Worm (Caenorhabditis elegans): ENCODE results near the gene C31H2.14.

ce11 chrX:5119686-5120085, 28.3 kb upstream of the C31H2.14 start:
- no peak for TF ChIP-seq lin-15B (tag; optimal IDR thresholded peaks at IDR 0.05)
- no peak for TF ChIP-seq ceh-28 (tag; optimal IDR thresholded peaks at IDR 0.05)
- TF ChIP-seq lin-39 (tag; optimal IDR thresholded peaks at IDR 0.05): no peak
- TF ChIP-seq lin-13 (GFP tag; optimal IDR thresholded peaks at IDR 0.05): no peak
- no peak for TF ChIP-seq zip-11 (GFP tag; IDR thresholded peaks at IDR 0.05)
- TF ChIP-seq unc-130 (GFP tag; optimal IDR thresholded peaks at IDR 0.05): no peak
- TF ChIP-seq ztf-11 (tag; optimal IDR thresholded peaks at IDR 0.05): no peak
- no peak for TF ChIP-seq spr-1 (tag; optimal IDR thresholded peaks at IDR 0.05)
- TF ChIP-seq fkh-10 (GFP tag; optimal IDR thresholded peaks at IDR 0.05): no peak
